Fruit fly (Drosophila melanogaster): ENCODE data around the gene Sos.

Gene Sos

dm6 chr2L:13833058-13833457, 19.4 kb downstream of the Sos start, which contains the start of the genes GatC, PolG2 and Polr2C (continued):
- TF ChIP-seq hb (GFP tag; IDR thresholded peaks at IDR 0.05; ENCODE audit: partially characterized antibody) = peak; percentile 67; the same call in 2 of the 3 replicates
- no peak for TF ChIP-seq Tbp (GFP tag; optimal IDR thresholded peaks at IDR 0.05)
- TF ChIP-seq CG4617 (GFP tag; optimal IDR thresholded peaks at IDR 0.05; ENCODE audit: borderline replicate concordance) = peak; percentile 94
- TF ChIP-seq Ptx1 (GFP tag; IDR thresholded peaks at IDR 0.05) = peak; percentile 60
- peak; percentile 52 for TF ChIP-seq gfzf (GFP tag; optimal IDR thresholded peaks at IDR 0.05)
- TF ChIP-seq Spps (tag; optimal IDR thresholded peaks at IDR 0.05) = no peak
- TF ChIP-seq CG12769 (tag; optimal IDR thresholded peaks at IDR 0.05) = no peak
- TF ChIP-seq her (GFP tag; optimal IDR thresholded peaks at IDR 0.05) = no peak
- TF ChIP-seq CG7556 (GFP tag; optimal IDR thresholded peaks at IDR 0.05) = no peak
- TF ChIP-seq fu2 (GFP tag; optimal IDR thresholded peaks at IDR 0.05) = peak; percentile 32
- TF ChIP-seq sim (GFP tag; IDR thresholded peaks at IDR 0.05) = no peak
- TF ChIP-seq Usf (GFP tag; optimal IDR thresholded peaks at IDR 0.05) = no peak
- no peak for TF ChIP-seq usp (GFP tag; optimal IDR thresholded peaks at IDR 0.05)
- no peak for TF ChIP-seq CG15011 (GFP tag; optimal IDR thresholded peaks at IDR 0.05)
- no peak for TF ChIP-seq CG11504 (tag; optimal IDR thresholded peaks at IDR 0.05)
- TF ChIP-seq CG31224 (GFP tag; IDR thresholded peaks at IDR 0.05) = no peak
- TF ChIP-seq H2.0 (GFP tag; IDR thresholded peaks at IDR 0.05) = peak; percentile 31; the same call in 1 of the 2 replicates
- no peak for TF ChIP-seq CG15073 (GFP tag; optimal IDR thresholded peaks at IDR 0.05)
- TF ChIP-seq hbn (GFP tag; IDR thresholded peaks at IDR 0.05; ENCODE audit: partially characterized antibody) = peak; percentile 79
- TF ChIP-seq CoRest (tag; optimal IDR thresholded peaks at IDR 0.05) = peak; percentile 56
- TF ChIP-seq Hand (GFP tag; optimal IDR thresholded peaks at IDR 0.05) = no peak
- TF ChIP-seq psq (GFP tag; optimal IDR thresholded peaks at IDR 0.05) = no peak
- peak; percentile 62; the same call in 1 of the 3 replicates for TF ChIP-seq CG34422 (GFP tag; IDR thresholded peaks at IDR 0.05)
- peak; percentile 72 for TF ChIP-seq CHES-1-like (GFP tag; optimal IDR thresholded peaks at IDR 0.05)
- TF ChIP-seq CG17912 (GFP tag; optimal IDR thresholded peaks at IDR 0.05) = no peak
- TF ChIP-seq CG11398 (GFP tag; optimal IDR thresholded peaks at IDR 0.05) = no peak
- TF ChIP-seq nau (GFP tag; optimal IDR thresholded peaks at IDR 0.05) = no peak
- no peak for TF ChIP-seq grn (GFP tag; optimal IDR thresholded peaks at IDR 0.05)
- peak; percentile 82 for TF ChIP-seq vnd (GFP tag; IDR thresholded peaks at IDR 0.05; ENCODE audit: partially characterized antibody)
- TF ChIP-seq CG17328 (GFP tag; IDR thresholded peaks at IDR 0.05) = no peak
- no peak for TF ChIP-seq CG5180 (GFP tag; optimal IDR thresholded peaks at IDR 0.05)
- TF ChIP-seq CG6175 (GFP tag; IDR thresholded peaks at IDR 0.05) = no peak
- TF ChIP-seq HLH3B (GFP tag; IDR thresholded peaks at IDR 0.05) = no peak; the same call in 1 of the 2 replicates
- TF ChIP-seq CG5245 (GFP tag; optimal IDR thresholded peaks at IDR 0.05) = no peak
- no peak for TF ChIP-seq CG10979 (tag; optimal IDR thresholded peaks at IDR 0.05)
- peak; percentile 46 for TF ChIP-seq Ets97D (GFP tag; optimal IDR thresholded peaks at IDR 0.05)
- no peak for TF ChIP-seq Fer3 (tag; optimal IDR thresholded peaks at IDR 0.05)
- peak; percentile 31 for TF ChIP-seq Xbp1 (GFP tag; optimal IDR thresholded peaks at IDR 0.05)
- peak; percentile 43 for TF ChIP-seq CG13424 (tag; optimal IDR thresholded peaks at IDR 0.05)
- TF ChIP-seq CG8359 (GFP tag; optimal IDR thresholded peaks at IDR 0.05; ENCODE audit: borderline replicate concordance) = no peak
- TF ChIP-seq CG13287 (GFP tag; IDR thresholded peaks at IDR 0.05; ENCODE audit: partially characterized antibody) = peak; percentile 89
- no peak for TF ChIP-seq CG10959 (GFP tag; IDR thresholded peaks at IDR 0.05)
- no peak for TF ChIP-seq tup (GFP tag; optimal IDR thresholded peaks at IDR 0.05)
- peak; percentile 43; the same call in 1 of the 2 replicates for TF ChIP-seq CG14014 (GFP tag; IDR thresholded peaks at IDR 0.05)
- TF ChIP-seq CG7271 (tag; optimal IDR thresholded peaks at IDR 0.05) = no peak
- no peak for TF ChIP-seq CG15269 (tag; optimal IDR thresholded peaks at IDR 0.05)
- peak; percentile 34; the same call in 1 of the 2 replicates for TF ChIP-seq CG32532 (GFP tag; IDR thresholded peaks at IDR 0.05)
- TF ChIP-seq CG4404 (GFP tag; IDR thresholded peaks at IDR 0.05) = no peak
- TF ChIP-seq HmgZ (tag; optimal IDR thresholded peaks at IDR 0.05) = peak; percentile 61
- TF ChIP-seq ttk (GFP tag; IDR thresholded peaks at IDR 0.05) = peak; percentile 10; the same call in 1 of the 2 replicates
- TF ChIP-seq NFAT (GFP tag; IDR thresholded peaks at IDR 0.05) = no peak
